Worm (Caenorhabditis elegans) whole organism, young adult: ENCODE data around the gene sec-61.A.

Experiments used
- B0035.1 ChIP-seq: sonication (generic microtip); optimal IDR thresholded peaks from 2 replicates; lab custom pipeline; 2016; ENCODE audit warnings: missing genetic modification characterization, mild to moderate bottlenecking, missing compliant biosample characterization, missing genotype, missing genetic modification reagents
- F10E7.11 ChIP-seq: sonication (generic microtip); optimal IDR thresholded peaks from 2 replicates; lab custom pipeline; 2017; ENCODE audit warnings: mild to moderate bottlenecking, missing genetic modification characterization, moderate library complexity, missing compliant biosample characterization
- F33H1.4 ChIP-seq: fragments of 200-800 bp; sonication (Bioruptor generic); IDR thresholded peaks from 2 replicates; pipeline ENCODE4 v1.3.6; 2022; ENCODE audit warnings: missing genetic modification reagents, missing genetic modification characterization, missing compliant biosample characterization
- Y53G8AR.9 ChIP-seq: fragments of 200-800 bp; sonication (Bioruptor generic); conservative IDR thresholded peaks from 2 replicates; pipeline ENCODE4 v1.3.6; 2022; ENCODE audit warnings: missing genetic modification reagents, missing genetic modification characterization, missing compliant biosample characterization
- Y79H2A.3 ChIP-seq: fragments of 200-800 bp; sonication (Bioruptor generic); conservative IDR thresholded peaks from 2 replicates; pipeline ENCODE4 v1.3.6; 2022; ENCODE audit warnings: missing genetic modification reagents, missing genetic modification characterization, missing compliant biosample characterization
- ZK185.1 ChIP-seq: sonication (generic microtip); optimal IDR thresholded peaks from 2 replicates; lab custom pipeline; 2016; ENCODE audit warnings: mild to moderate bottlenecking, missing genetic modification characterization, missing compliant biosample characterization; ENCODE audit not compliant: poor library complexity, severe bottlenecking
- ama-1 ChIP-seq, 3 experiments: fragments of 150-350 bp in 1 of 3; sonication (generic microtip) in 2 of 3; optimal IDR thresholded peaks; 2 replicates each; lab custom pipeline; 2014 to 2018; ENCODE audit warnings: missing biosample characterization in 2 of 3, missing genetic modification characterization in 2 of 3, missing genetic modification reagents in 2 of 3
- atf-7 ChIP-seq: sonication (generic microtip); optimal IDR thresholded peaks from 2 replicates; lab custom pipeline; 2017; ENCODE audit warnings: mild to moderate bottlenecking, missing genetic modification characterization, missing compliant biosample characterization
- attf-6 ChIP-seq: fragments of 200-800 bp; sonication (Bioruptor generic); IDR thresholded peaks from 2 replicates; pipeline ENCODE4 v1.3.6; 2022; ENCODE audit warnings: missing genetic modification reagents, missing genetic modification characterization, missing compliant biosample characterization
- ceh-100 ChIP-seq: fragments of 200-800 bp; sonication (Bioruptor generic); IDR thresholded peaks from 2 replicates; pipeline ENCODE4 v1.3.6; 2022; ENCODE audit warnings: missing genetic modification reagents, missing genetic modification characterization, missing compliant biosample characterization
- ceh-27 ChIP-seq: fragments of 200-800 bp; sonication (Bioruptor generic); optimal IDR thresholded peaks from 2 replicates; lab custom pipeline; 2018; ENCODE audit warnings: mild to moderate bottlenecking, missing genetic modification characterization, moderate library complexity, missing compliant biosample characterization
- die-1 ChIP-seq: sonication (generic microtip); optimal IDR thresholded peaks from 2 replicates; lab custom pipeline; 2016; ENCODE audit warnings: missing genotype, mild to moderate bottlenecking, missing genetic modification characterization, missing compliant biosample characterization
- egrh-3 ChIP-seq: fragments of 200-800 bp; sonication (Bioruptor generic); IDR thresholded peaks from 2 replicates; pipeline ENCODE4 v1.3.6; 2022; ENCODE audit warnings: missing genetic modification reagents, missing genetic modification characterization, missing compliant biosample characterization
- him-1 ChIP-seq: sonication (generic microtip); optimal IDR thresholded peaks from 2 replicates; lab custom pipeline; 2016; ENCODE audit warnings: missing genotype, missing genetic modification reagents, missing genetic modification characterization, missing compliant biosample characterization
- hmg-1.2 ChIP-seq: fragments of 200-800 bp; sonication (Bioruptor generic); IDR thresholded peaks from 2 replicates; pipeline ENCODE4 v1.3.6; 2022; ENCODE audit warnings: missing genetic modification reagents, missing genetic modification characterization, missing compliant biosample characterization
- hrde-1 ChIP-seq: sonication (generic microtip); optimal IDR thresholded peaks from 2 replicates; lab custom pipeline; 2016; ENCODE audit warnings: missing genetic modification characterization, mild to moderate bottlenecking, missing compliant biosample characterization, moderate library complexity, missing genotype, missing genetic modification reagents, borderline replicate concordance
- lag-1 ChIP-seq: fragments of 200-800 bp; sonication (Bioruptor generic); IDR thresholded peaks from 2 replicates; pipeline ENCODE4 v1.3.6; 2022; ENCODE audit warnings: missing genetic modification reagents, missing genetic modification characterization, missing compliant biosample characterization
- let-607 ChIP-seq, 2 experiments: fragments of 200-800 bp in 1 of 2; sonication (Bioruptor generic) in 1 of 2; sonication (generic microtip) in 1 of 2; optimal IDR thresholded peaks; 2 replicates each; lab custom pipeline; 2016 to 2018; ENCODE audit warnings: mild to moderate bottlenecking in 2 of 2, missing compliant biosample characterization in 2 of 2, missing genetic modification characterization in 2 of 2, moderate library complexity in 2 of 2, missing genotype in 1 of 2
- lin-35 ChIP-seq, 3 experiments: fragments of 150-350 bp in 2 of 3; sonication (generic microtip) in 1 of 3; optimal IDR thresholded peaks; 2 replicates each; lab custom pipeline; 2014 to 2018; ENCODE audit warnings: missing biosample characterization in 3 of 3, missing genetic modification characterization in 3 of 3, missing genetic modification reagents in 3 of 3
- lin-40 ChIP-seq: sonication (generic microtip); optimal IDR thresholded peaks from 2 replicates; lab custom pipeline; 2016; ENCODE audit warnings: missing genetic modification characterization, mild to moderate bottlenecking, missing compliant biosample characterization, missing genotype, missing genetic modification reagents
- lin-54 ChIP-seq: fragments of 200-800 bp; sonication (Bioruptor generic); optimal IDR thresholded peaks from 2 replicates; lab custom pipeline; 2018; ENCODE audit warnings: mild to moderate bottlenecking, missing genetic modification characterization, missing compliant biosample characterization
- lsy-27 ChIP-seq: sonication (generic microtip); optimal IDR thresholded peaks from 2 replicates; lab custom pipeline; 2017; ENCODE audit warnings: missing genetic modification characterization, mild to moderate bottlenecking, missing compliant biosample characterization, antibody characterized with exemption, missing genotype, borderline replicate concordance; ENCODE audit not compliant: insufficient read depth
- madf-10 ChIP-seq: sonication (generic microtip); optimal IDR thresholded peaks from 2 replicates; lab custom pipeline; 2016; ENCODE audit warnings: mild to moderate bottlenecking, missing genetic modification characterization, missing compliant biosample characterization
- madf-6 ChIP-seq: fragments of 200-800 bp; sonication (Bioruptor generic); IDR thresholded peaks from 2 replicates; pipeline ENCODE4 v1.3.6; 2022; ENCODE audit warnings: missing genetic modification reagents, missing genetic modification characterization, missing compliant biosample characterization
- mcd-1 ChIP-seq: fragments of 200-800 bp; sonication (Bioruptor generic); IDR thresholded peaks from 2 replicates; pipeline ENCODE4 v1.3.6; 2022; ENCODE audit warnings: missing genetic modification reagents, missing genetic modification characterization, missing compliant biosample characterization
- mes-4 ChIP-seq: sonication (generic microtip); optimal IDR thresholded peaks from 2 replicates; lab custom pipeline; 2016; ENCODE audit warnings: missing genotype, missing genetic modification characterization, missing compliant biosample characterization
- nhr-80 ChIP-seq: sonication (generic microtip); optimal IDR thresholded peaks from 2 replicates; lab custom pipeline; 2016; ENCODE audit warnings: missing genetic modification characterization, missing compliant biosample characterization
- nhr-90 ChIP-seq: sonication (generic microtip); optimal IDR thresholded peaks from 2 replicates; lab custom pipeline; 2016; ENCODE audit warnings: missing genotype, mild to moderate bottlenecking, missing genetic modification characterization, missing compliant biosample characterization
- pbrm-1 ChIP-seq: fragments of 200-800 bp; sonication (Bioruptor generic); IDR thresholded peaks from 2 replicates; pipeline ENCODE4 v1.3.6; 2022; ENCODE audit warnings: missing genetic modification reagents, missing genetic modification characterization, missing compliant biosample characterization
- snpc-3.4 ChIP-seq: sonication (generic microtip); optimal IDR thresholded peaks from 2 replicates; lab custom pipeline; 2017; ENCODE audit warnings: missing genetic modification characterization, mild to moderate bottlenecking, missing compliant biosample characterization, antibody characterized with exemption, moderate library complexity, missing genotype, missing genetic modification reagents
- snpc-4 ChIP-seq, 5 experiments: fragments of 150-350 bp in 1 of 5; sonication (generic microtip) in 4 of 5; optimal IDR thresholded peaks; 2 replicates each; lab custom pipeline; 2014 to 2018; ENCODE audit warnings: missing genetic modification characterization in 5 of 5, missing biosample characterization in 3 of 5, antibody characterized with exemption in 2 of 5, mild to moderate bottlenecking in 2 of 5, missing compliant biosample characterization in 2 of 5, missing genotype in 2 of 5, moderate library complexity in 2 of 5, missing genetic modification reagents in 1 of 5
- tbp1 ChIP-seq: fragments of 200-800 bp; sonication (Bioruptor generic); optimal IDR thresholded peaks from 2 replicates; lab custom pipeline; 2018; ENCODE audit warnings: mild to moderate bottlenecking, missing genetic modification characterization, missing compliant biosample characterization
- tlf-1 ChIP-seq: fragments of 200-800 bp; sonication (Bioruptor generic); optimal IDR thresholded peaks from 2 replicates; lab custom pipeline; 2018; ENCODE audit warnings: mild to moderate bottlenecking, missing genetic modification characterization, missing compliant biosample characterization
- unc-62 ChIP-seq: fragments of 150-350 bp; optimal IDR thresholded peaks from 2 replicates; lab custom pipeline; 2014; ENCODE audit warnings: missing biosample characterization, missing genetic modification reagents, missing genetic modification characterization
- xnd-1 ChIP-seq: sonication (generic microtip); optimal IDR thresholded peaks from 2 replicates; lab custom pipeline; 2016; ENCODE audit warnings: missing genotype, missing genetic modification reagents, missing genetic modification characterization, missing compliant biosample characterization
- zim-3 ChIP-seq: sonication (generic microtip); optimal IDR thresholded peaks from 2 replicates; lab custom pipeline; 2017; ENCODE audit warnings: mild to moderate bottlenecking, missing genetic modification characterization, moderate library complexity, missing compliant biosample characterization
- ztf-18 ChIP-seq: sonication (generic microtip); optimal IDR thresholded peaks from 2 replicates; lab custom pipeline; 2016; ENCODE audit warnings: missing genotype, mild to moderate bottlenecking, missing genetic modification characterization, missing compliant biosample characterization

sec-61.A gene

DNA sequence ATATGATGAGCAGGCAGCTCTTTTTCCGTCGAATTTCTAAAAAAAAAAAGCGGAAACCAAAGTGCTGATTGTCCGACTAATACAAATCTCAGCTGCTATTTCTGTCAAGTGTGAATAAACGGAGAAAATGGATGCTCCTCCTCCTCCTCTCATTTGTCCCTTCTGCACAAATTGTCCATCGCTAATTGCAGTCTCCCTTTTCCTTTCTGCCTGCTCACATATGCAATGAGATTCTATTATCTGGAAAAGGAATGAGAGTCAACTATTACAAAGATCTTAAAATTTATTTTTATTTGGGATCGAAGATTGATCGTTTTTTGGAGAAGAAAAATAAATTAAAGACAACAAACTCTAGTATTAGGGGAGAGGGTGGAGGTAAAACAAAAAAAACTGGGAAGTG lies 2.8 kb downstream of the sec-61.A start:
- TF ChIP-seq tlf-1 (GFP tag; lab: Kevin White, UChicago) = peak; percentile 76
- no peak for TF ChIP-seq zim-3
- peak; percentile 41 for TF ChIP-seq ZK185.1 (tag; lab: Kevin White, UChicago)
- peak; percentile 76 for TF ChIP-seq madf-10 (tag; lab: Kevin White, UChicago)
- peak; percentile 41 for TF ChIP-seq lin-40 (tag; lab: Kevin White, UChicago)
- TF ChIP-seq nhr-80 (tag; lab: Kevin White, UChicago) = peak; percentile 40
- peak; percentile 8; the same call in 1 of the 2 replicates for TF ChIP-seq egrh-3 (GFP tag; lab: Robert Waterston, UW)
- TF ChIP-seq snpc-3.4 (tag; lab: Kevin White, UChicago) = peak; percentile 48
- no peak for TF ChIP-seq ceh-27 (GFP tag; lab: Kevin White, UChicago)
- peak; percentile 63 for TF ChIP-seq F10E7.11 (tag; lab: Kevin White, UChicago)
- TF ChIP-seq Y53G8AR.9 (GFP tag; lab: Robert Waterston, UW) = peak; percentile 87; the same call in 1 of the 2 replicates
- TF ChIP-seq let-607 (tag; optimal IDR thresholded peaks at IDR 0.05; lab: Kevin White, UChicago) = peak; percentile 32 to 82
- peak; percentile 6 for TF ChIP-seq ama-1 (optimal IDR thresholded peaks at IDR 0.05; lab: Kevin White, UChicago)
- TF ChIP-seq ama-1 (GFP tag; optimal IDR thresholded peaks at IDR 0.05; lab: Kevin White, UChicago) = peak; percentile 13 to 39
- TF ChIP-seq him-1 (tag; lab: Kevin White, UChicago) = peak; percentile 24
- peak; percentile 52 for TF ChIP-seq die-1
- peak; percentile 23 for TF ChIP-seq hrde-1 (tag; lab: Kevin White, UChicago)
- no peak for TF ChIP-seq lag-1 (GFP tag; lab: Robert Waterston, UW)
- TF ChIP-seq F33H1.4 (GFP tag; lab: Robert Waterston, UW) = peak; percentile 33; the same call in 1 of the 2 replicates
- no peak for TF ChIP-seq lsy-27 (tag; lab: Kevin White, UChicago)
- TF ChIP-seq xnd-1 (tag; lab: Kevin White, UChicago) = no peak
- no peak for TF ChIP-seq Y79H2A.3 (GFP tag; lab: Robert Waterston, UW)
- TF ChIP-seq unc-62 (GFP tag; lab: Kevin White, UChicago) = no peak
- peak; percentile 72 for TF ChIP-seq snpc-4 (GFP tag; optimal IDR thresholded peaks at IDR 0.05; lab: Kevin White, UChicago)
- peak in 3 of 4 experiments; percentile 3 to 92 (median 52) for TF ChIP-seq snpc-4 (tag; optimal IDR thresholded peaks at IDR 0.05; lab: Kevin White, UChicago)
- peak; percentile 47 for TF ChIP-seq B0035.1 (tag; lab: Kevin White, UChicago)
- peak in 1 of 3 experiments; percentile 29 for TF ChIP-seq lin-35 (GFP tag; optimal IDR thresholded peaks at IDR 0.05; lab: Kevin White, UChicago)
- no peak for TF ChIP-seq atf-7 (tag; lab: Kevin White, UChicago)
- TF ChIP-seq pbrm-1 (GFP tag; lab: Robert Waterston, UW) = peak; percentile 73
- no peak for TF ChIP-seq mes-4 (tag; lab: Kevin White, UChicago)
- peak; percentile 34 for TF ChIP-seq nhr-90 (tag; lab: Kevin White, UChicago)
- no peak for TF ChIP-seq madf-6 (GFP tag; lab: Robert Waterston, UW)
- TF ChIP-seq tbp1 (GFP tag; lab: Kevin White, UChicago) = peak; percentile 41
- peak; percentile 49 for TF ChIP-seq ztf-18 (tag; lab: Kevin White, UChicago)
- TF ChIP-seq hmg-1.2 = peak; percentile 24; the same call in 1 of the 2 replicates
- peak; percentile 41 for TF ChIP-seq mcd-1 (GFP tag; lab: Robert Waterston, UW)
- 0 out of 2 replicates have a peak, but pooled peaks have one; percentile 13 for TF ChIP-seq ceh-100 (GFP tag; lab: Robert Waterston, UW)
- peak; percentile 95 for TF ChIP-seq attf-6 (GFP tag; lab: Robert Waterston, UW)
- TF ChIP-seq lin-54 (GFP tag; lab: Kevin White, UChicago) = peak; percentile 60
